Fruit fly (Drosophila melanogaster) whole organism, embryonic: Measurements from ENCODE around the gene Jhbp1.

Source experiments
- Ada2b ChIP-seq: fragments of 200-800 bp; sonication (Bioruptor generic); IDR thresholded peaks from 2 replicates; pipeline ENCODE4 v1.3.6; 2022; ENCODE audit warnings: missing biosample characterization, missing genetic modification characterization
- CG10147 ChIP-seq: fragments of 200-800 bp; sonication (Bioruptor generic); optimal IDR thresholded peaks from 2 replicates; lab custom pipeline; 2019; ENCODE audit warnings: missing biosample characterization, mild to moderate bottlenecking, missing genetic modification characterization, moderate library complexity
- CG10654 ChIP-seq: fragments of 200-800 bp; sonication (Bioruptor generic); optimal IDR thresholded peaks from 2 replicates; lab custom pipeline; 2016; ENCODE audit warnings: missing biosample characterization, missing genetic modification characterization
- CG10959 ChIP-seq: fragments of 200-800 bp; sonication (Bioruptor generic); IDR thresholded peaks from 2 replicates; pipeline ENCODE4 v1.3.6; 2022; ENCODE audit warnings: missing biosample characterization, missing genetic modification characterization
- CG1603 ChIP-seq: fragments of 200-800 bp; sonication (Bioruptor generic); optimal IDR thresholded peaks from 2 replicates; lab custom pipeline; 2019; ENCODE audit warnings: missing biosample characterization, mild to moderate bottlenecking, missing genetic modification characterization, moderate library complexity
- CG17361 ChIP-seq: fragments of 200-800 bp; sonication (Bioruptor generic); IDR thresholded peaks from 3 replicates; pipeline ENCODE4 v1.3.6; 2022; ENCODE audit warnings: missing biosample characterization, missing genetic modification characterization
- CG17385 ChIP-seq: fragments of 200-800 bp; sonication (Bioruptor generic); optimal IDR thresholded peaks from 3 replicates; lab custom pipeline; 2018; ENCODE audit warnings: missing biosample characterization, mild to moderate bottlenecking, missing genetic modification characterization
- CG1792 ChIP-seq: fragments of 200-800 bp; sonication (Bioruptor generic); optimal IDR thresholded peaks from 2 replicates; lab custom pipeline; 2016; ENCODE audit warnings: missing biosample characterization, missing genetic modification characterization
- CG18599 ChIP-seq: fragments of 200-800 bp; sonication (Bioruptor generic); optimal IDR thresholded peaks from 3 replicates; lab custom pipeline; 2017; ENCODE audit warnings: missing biosample characterization, missing genetic modification characterization, mild to moderate bottlenecking, moderate library complexity, missing genetic modification reagents
- CG18619 ChIP-seq: fragments of 200-800 bp; sonication (Bioruptor generic); optimal IDR thresholded peaks from 3 replicates; lab custom pipeline; 2017; ENCODE audit warnings: missing biosample characterization, mild to moderate bottlenecking, missing genetic modification characterization
- CG30431 ChIP-seq: fragments of 200-800 bp; sonication (Bioruptor generic); optimal IDR thresholded peaks from 2 replicates; lab custom pipeline; 2017; ENCODE audit warnings: missing biosample characterization, missing genetic modification characterization
- CG31388 ChIP-seq: fragments of 200-800 bp; sonication (Bioruptor generic); optimal IDR thresholded peaks from 2 replicates; lab custom pipeline; 2016; ENCODE audit warnings: missing biosample characterization, missing genetic modification characterization
- CG33213 ChIP-seq: fragments of 200-800 bp; sonication (Bioruptor generic); optimal IDR thresholded peaks from 3 replicates; lab custom pipeline; 2016; ENCODE audit warnings: missing biosample characterization, missing genetic modification characterization
- CG3995 ChIP-seq: fragments of 200-800 bp; sonication (Bioruptor generic); optimal IDR thresholded peaks from 3 replicates; lab custom pipeline; 2016; ENCODE audit warnings: missing biosample characterization, missing genetic modification characterization
- CG4404 ChIP-seq: fragments of 200-800 bp; sonication (Bioruptor generic); IDR thresholded peaks from 2 replicates; pipeline ENCODE4 v1.3.6; 2022; ENCODE audit warnings: missing biosample characterization, missing genetic modification characterization
- CG7372 ChIP-seq: fragments of 200-800 bp; sonication (Bioruptor generic); IDR thresholded peaks from 2 replicates; pipeline ENCODE4 v1.3.6; 2022; ENCODE audit warnings: missing biosample characterization, missing genetic modification characterization
- CG7987 ChIP-seq: fragments of 200-800 bp; sonication (Bioruptor generic); optimal IDR thresholded peaks from 2 replicates; lab custom pipeline; 2018; ENCODE audit warnings: missing biosample characterization, mild to moderate bottlenecking, missing genetic modification characterization, moderate library complexity
- CG8281 ChIP-seq: fragments of 200-800 bp; sonication (Bioruptor generic); optimal IDR thresholded peaks from 2 replicates; lab custom pipeline; 2018; ENCODE audit warnings: missing biosample characterization, mild to moderate bottlenecking, missing genetic modification characterization, moderate library complexity
- Dad ChIP-seq: fragments of 200-800 bp; sonication (Bioruptor generic); optimal IDR thresholded peaks from 3 replicates; lab custom pipeline; 2016; ENCODE audit warnings: missing biosample characterization, missing genetic modification characterization
- Dip3 ChIP-seq: fragments of 200-800 bp; sonication (Bioruptor generic); optimal IDR thresholded peaks from 3 replicates; lab custom pipeline; 2016; ENCODE audit warnings: missing biosample characterization, missing genetic modification characterization
- Dref ChIP-seq: fragments of 200-800 bp; sonication (Bioruptor generic); IDR thresholded peaks from 2 replicates; pipeline ENCODE4 v1.3.6; 2022; ENCODE audit warnings: missing biosample characterization, missing genetic modification characterization
- GATAe ChIP-seq: fragments of 200-800 bp; sonication (Bioruptor generic); conservative IDR thresholded peaks from 2 replicates; pipeline ENCODE4 v1.3.6; 2022; ENCODE audit warnings: missing biosample characterization, missing genetic modification characterization
- H15 ChIP-seq: fragments of 200-800 bp; sonication (Bioruptor generic); IDR thresholded peaks from 3 replicates; pipeline ENCODE4 v1.3.6; 2022; ENCODE audit warnings: missing biosample characterization, missing genetic modification characterization
- HLH54F ChIP-seq: fragments of 200-800 bp; sonication (Bioruptor generic); optimal IDR thresholded peaks from 3 replicates; lab custom pipeline; 2016; ENCODE audit warnings: missing biosample characterization, missing genetic modification characterization
- Lhr ChIP-seq: fragments of 200-800 bp; sonication (Bioruptor generic); optimal IDR thresholded peaks from 3 replicates; lab custom pipeline; 2017; ENCODE audit warnings: mild to moderate bottlenecking, missing biosample characterization, missing genetic modification reagents, missing genetic modification characterization
- MBD-R2 ChIP-seq: fragments of 200-800 bp; sonication (Bioruptor generic); IDR thresholded peaks from 2 replicates; pipeline ENCODE4 v1.3.6; 2022; ENCODE audit warnings: missing biosample characterization, missing genetic modification characterization
- Mad ChIP-seq: fragments of 200-800 bp; sonication (Bioruptor generic); optimal IDR thresholded peaks from 2 replicates; lab custom pipeline; 2016; ENCODE audit warnings: missing biosample characterization, missing genetic modification characterization
- Myb ChIP-seq: fragments of 200-800 bp; sonication (Bioruptor generic); optimal IDR thresholded peaks from 2 replicates; lab custom pipeline; 2016; ENCODE audit warnings: missing biosample characterization, missing genetic modification characterization
- Optix ChIP-seq: fragments of 200-800 bp; sonication (Bioruptor generic); IDR thresholded peaks from 3 replicates; pipeline ENCODE4 v1.3.6; 2022; ENCODE audit warnings: missing biosample characterization, missing genetic modification characterization
- Rfx ChIP-seq: fragments of 200-800 bp; sonication (Bioruptor generic); IDR thresholded peaks from 2 replicates; pipeline ENCODE4 v1.3.6; 2022; ENCODE audit warnings: missing biosample characterization, missing genetic modification characterization
- Tbp ChIP-seq: fragments of >200 bp; optimal IDR thresholded peaks from 2 replicates; lab custom pipeline; 2018; ENCODE audit warnings: missing biosample characterization, missing genetic modification characterization
- az2 ChIP-seq: fragments of 200-800 bp; sonication (Bioruptor generic); optimal IDR thresholded peaks from 3 replicates; lab custom pipeline; 2016; ENCODE audit warnings: missing biosample characterization, missing genetic modification characterization
- bab2 ChIP-seq: fragments of 200-800 bp; sonication (Bioruptor generic); optimal IDR thresholded peaks from 2 replicates; lab custom pipeline; 2016; ENCODE audit warnings: missing biosample characterization, missing genetic modification characterization
- cas ChIP-seq: fragments of 200-800 bp; sonication (Bioruptor generic); IDR thresholded peaks from 2 replicates; pipeline ENCODE4 v1.3.6; 2022; ENCODE audit warnings: missing biosample characterization, missing genetic modification characterization
- chn ChIP-seq: fragments of 200-800 bp; sonication (Bioruptor generic); optimal IDR thresholded peaks from 2 replicates; lab custom pipeline; 2016; ENCODE audit warnings: missing biosample characterization, missing genetic modification characterization
- crp ChIP-seq, 2 experiments: fragments of 200-800 bp; sonication (Bioruptor generic); optimal IDR thresholded peaks; 2 replicates in 1 of 2; 3 replicates in 1 of 2; lab custom pipeline; 2017; ENCODE audit warnings: missing biosample characterization in 2 of 2, missing genetic modification characterization in 2 of 2, mild to moderate bottlenecking in 1 of 2, moderate library complexity in 1 of 2
- cwo ChIP-seq: fragments of 200-800 bp; sonication (Bioruptor generic); optimal IDR thresholded peaks from 3 replicates; lab custom pipeline; 2017; ENCODE audit warnings: missing biosample characterization, missing genetic modification characterization, mild to moderate bottlenecking, moderate library complexity, missing genetic modification reagents
- danr ChIP-seq: fragments of 200-800 bp; sonication (Bioruptor generic); IDR thresholded peaks from 2 replicates; pipeline ENCODE4 v1.3.6; 2022; ENCODE audit warnings: missing biosample characterization, missing genetic modification characterization
- dimm ChIP-seq: fragments of 200-800 bp; sonication (Bioruptor generic); IDR thresholded peaks from 2 replicates; pipeline ENCODE4 v1.3.6; 2022; ENCODE audit warnings: missing biosample characterization, missing genetic modification characterization
- dpn ChIP-seq, 2 experiments: fragments of 200-800 bp; sonication (Bioruptor generic); optimal IDR thresholded peaks; 3 replicates each; lab custom pipeline; 2016; ENCODE audit warnings: missing biosample characterization in 2 of 2, missing genetic modification characterization in 2 of 2
- dysf ChIP-seq: fragments of 200-800 bp; sonication (Bioruptor generic); IDR thresholded peaks from 3 replicates; pipeline ENCODE4 v1.3.6; 2022; ENCODE audit warnings: missing biosample characterization, missing genetic modification characterization
- gce ChIP-seq: fragments of 200-800 bp; sonication (Bioruptor generic); IDR thresholded peaks from 3 replicates; pipeline ENCODE4 v1.3.6; 2022; ENCODE audit warnings: missing biosample characterization, missing genetic modification characterization
- gt ChIP-seq: fragments of 200-800 bp; sonication (Bioruptor generic); IDR thresholded peaks from 2 replicates; pipeline ENCODE4 v1.3.6; 2022; ENCODE audit warnings: missing biosample characterization, missing genetic modification characterization
- mam ChIP-seq: fragments of 200-800 bp; sonication (Bioruptor generic); optimal IDR thresholded peaks from 3 replicates; lab custom pipeline; 2016; ENCODE audit warnings: missing biosample characterization, missing genetic modification characterization
- mirr ChIP-seq: fragments of 200-800 bp; sonication (Bioruptor generic); optimal IDR thresholded peaks from 3 replicates; lab custom pipeline; 2018; ENCODE audit warnings: missing biosample characterization, mild to moderate bottlenecking, missing genetic modification characterization
- mld ChIP-seq: fragments of 200-800 bp; sonication (Bioruptor generic); IDR thresholded peaks from 3 replicates; pipeline ENCODE4 v1.3.6; 2022; ENCODE audit warnings: missing biosample characterization, missing genetic modification characterization; ENCODE audit not compliant: partially characterized antibody
- psq ChIP-seq: fragments of 200-800 bp; sonication (Bioruptor generic); optimal IDR thresholded peaks from 2 replicates; lab custom pipeline; 2017; ENCODE audit warnings: missing biosample characterization, missing genetic modification characterization
- row ChIP-seq: fragments of 200-800 bp; sonication (Bioruptor generic); IDR thresholded peaks from 3 replicates; pipeline ENCODE4 v1.3.6; 2022; ENCODE audit warnings: missing biosample characterization, missing genetic modification characterization
- sim ChIP-seq: fragments of 200-800 bp; sonication (Bioruptor generic); IDR thresholded peaks from 2 replicates; pipeline ENCODE4 v1.3.6; 2022; ENCODE audit warnings: missing biosample characterization, missing genetic modification characterization
- zfh2 ChIP-seq: fragments of 200-800 bp; sonication (Bioruptor generic); optimal IDR thresholded peaks from 2 replicates; lab custom pipeline; 2016; ENCODE audit warnings: missing biosample characterization, missing genetic modification characterization

The Jhbp1 gene

dm6 chr3R:4970415-4971140 lies 5.3 kb downstream of the Jhbp1 start (continued):
- peak; percentile 62 to 73 for TF ChIP-seq dpn (GFP tag; optimal IDR thresholded peaks at IDR 0.05; lab: Kevin White, UChicago)
- TF ChIP-seq CG33213: peak; percentile 83
- TF ChIP-seq mam: peak; percentile 63
- TF ChIP-seq az2 (GFP tag; lab: Kevin White, UChicago): peak; percentile 57
- no peak; the same call in 1 of the 2 replicates for TF ChIP-seq CG7372 (GFP tag; lab: Robert Waterston, UW)
- TF ChIP-seq mld (GFP tag; lab: Robert Waterston, UW): no peak
- TF ChIP-seq GATAe (GFP tag; lab: Robert Waterston, UW): no peak
- no peak for TF ChIP-seq Dref (GFP tag; lab: Robert Waterston, UW)
- TF ChIP-seq cwo: no peak
- TF ChIP-seq Myb (GFP tag; lab: Kevin White, UChicago): peak; percentile 67
- peak; percentile 59 for TF ChIP-seq CG10654 (GFP tag; lab: Kevin White, UChicago)
- TF ChIP-seq Ada2b (GFP tag; lab: Robert Waterston, UW): peak; percentile 35; the same call in 1 of the 2 replicates
- peak; percentile 61; the same call in 2 of the 3 replicates for TF ChIP-seq dysf
- peak; percentile 59; the same call in 1 of the 3 replicates for TF ChIP-seq Optix
- no peak for TF ChIP-seq dimm (GFP tag; lab: Robert Waterston, UW)
- no peak for TF ChIP-seq CG8281
- peak; percentile 61 for TF ChIP-seq CG1792
- TF ChIP-seq CG4404 (GFP tag; lab: Robert Waterston, UW): peak; percentile 55; the same call in 1 of the 2 replicates
- TF ChIP-seq CG10147 (GFP tag; lab: Kevin White, UChicago): peak; percentile 31
- TF ChIP-seq crp (GFP tag; optimal IDR thresholded peaks at IDR 0.05; lab: Kevin White, UChicago): no peak
- TF ChIP-seq CG1603 (tag; lab: Kevin White, UChicago): peak; percentile 68
- TF ChIP-seq psq (GFP tag; lab: Kevin White, UChicago): peak; percentile 6
- TF ChIP-seq gce: peak; percentile 23; the same call in 1 of the 3 replicates
- no peak for TF ChIP-seq MBD-R2 (GFP tag; lab: Robert Waterston, UW)
- TF ChIP-seq danr (GFP tag; lab: Robert Waterston, UW): peak; percentile 8; the same call in 1 of the 2 replicates
- TF ChIP-seq chn (GFP tag; lab: Kevin White, UChicago): peak; percentile 65
- peak; percentile 70 for TF ChIP-seq HLH54F (GFP tag; lab: Kevin White, UChicago)
- TF ChIP-seq CG17361: peak; percentile 11; the same call in 1 of the 3 replicates
- no peak for TF ChIP-seq CG18599 (GFP tag; lab: Kevin White, UChicago)
- peak; percentile 84 for TF ChIP-seq CG3995 (GFP tag; lab: Kevin White, UChicago)
- TF ChIP-seq Dad (GFP tag; lab: Kevin White, UChicago): peak; percentile 72
- no peak for TF ChIP-seq CG31388 (GFP tag; lab: Kevin White, UChicago)
- peak; percentile 83 for TF ChIP-seq Rfx
- peak; percentile 44 for TF ChIP-seq Mad (GFP tag; lab: Kevin White, UChicago)
- peak; percentile 34 for TF ChIP-seq zfh2
- no peak for TF ChIP-seq CG17385 (GFP tag; lab: Kevin White, UChicago)
- no peak for TF ChIP-seq Tbp
- peak; percentile 72; the same call in 1 of the 3 replicates for TF ChIP-seq H15 (GFP tag; lab: Robert Waterston, UW)
- peak; percentile 52 for TF ChIP-seq bab2
- TF ChIP-seq CG18619 (GFP tag; lab: Kevin White, UChicago): no peak
- peak; percentile 93 for TF ChIP-seq Lhr
- TF ChIP-seq gt (GFP tag; lab: Robert Waterston, UW): no peak
- peak; percentile 38; the same call in 2 of the 3 replicates for TF ChIP-seq row
- no peak for TF ChIP-seq mirr
- TF ChIP-seq CG7987 (GFP tag; lab: Kevin White, UChicago): peak; percentile 62
- TF ChIP-seq CG10959 (GFP tag; lab: Robert Waterston, UW): peak; percentile 60; the same call in 1 of the 2 replicates
- peak; percentile 32 for TF ChIP-seq Dip3 (GFP tag; lab: Kevin White, UChicago)
- TF ChIP-seq cas (GFP tag; lab: Robert Waterston, UW): 0 out of 2 replicates have a peak, but pooled peaks have one; percentile 9
- no peak for TF ChIP-seq sim (GFP tag; lab: Robert Waterston, UW)
- no peak for TF ChIP-seq CG30431 (GFP tag; lab: Kevin White, UChicago)
